Worm (Caenorhabditis elegans) whole organism, L4 larva: ENCODE measurements around the gene best-7.
"Not testable (repeated sequence)": the region's sequence is repeated elsewhere in the genome, so short reads cannot be mapped to it uniquely, and the experiment has no call there.

Source experiments
- Y105C5A.15 ChIP-seq: fragments of 200-800 bp; sonication (Bioruptor generic); IDR thresholded peaks from 2 replicates; pipeline ENCODE4 v1.3.6; 2022; ENCODE audit warnings: missing genetic modification characterization, missing compliant biosample characterization
- Y48G9A.11 ChIP-seq: fragments of 200-800 bp; sonication (Bioruptor generic); IDR thresholded peaks from 2 replicates; pipeline ENCODE4 v1.3.6; 2022; ENCODE audit warnings: missing genetic modification reagents, missing genetic modification characterization, missing compliant biosample characterization
- Y75B8A.6 ChIP-seq: fragments of 200-800 bp; sonication (Bioruptor generic); IDR thresholded peaks from 2 replicates; pipeline ENCODE4 v1.3.6; 2022; ENCODE audit warnings: missing genetic modification reagents, missing genetic modification characterization, missing compliant biosample characterization
- ZK337.2 ChIP-seq: fragments of 200-800 bp; sonication (Bioruptor generic); IDR thresholded peaks from 2 replicates; pipeline ENCODE4 v1.3.6; 2022; ENCODE audit warnings: missing genetic modification reagents, missing genetic modification characterization, missing compliant biosample characterization
- aha-1 ChIP-seq: fragments of 150-350 bp; peaks from one replicate; lab custom pipeline; 2014; ENCODE audit warnings: missing biosample characterization, missing genetic modification characterization
- arid-1 ChIP-seq: fragments of 200-800 bp; sonication (Bioruptor generic); conservative IDR thresholded peaks from 2 replicates; pipeline ENCODE4 v1.3.6; 2022; ENCODE audit warnings: missing genetic modification reagents, missing genetic modification characterization, missing compliant biosample characterization
- ceh-20 ChIP-seq: fragments of 200-800 bp; sonication (Bioruptor generic); IDR thresholded peaks from 2 replicates; pipeline ENCODE4 v1.3.6; 2022; ENCODE audit warnings: missing genetic modification reagents, missing genetic modification characterization, missing compliant biosample characterization
- ceh-62 ChIP-seq: sonication (generic microtip); optimal IDR thresholded peaks from 2 replicates; lab custom pipeline; 2017; ENCODE audit warnings: missing biosample characterization, missing genetic modification characterization
- ces-1 ChIP-seq: fragments of 150-350 bp; sonication (generic microtip); optimal IDR thresholded peaks from 4 replicates; lab custom pipeline; 2014; ENCODE audit warnings: missing biosample characterization, missing genetic modification reagents, missing genetic modification characterization
- cey-2 ChIP-seq: sonication (generic microtip); optimal IDR thresholded peaks from 3 replicates; lab custom pipeline; 2017; ENCODE audit warnings: missing genetic modification characterization, mild to moderate bottlenecking, missing compliant biosample characterization, antibody characterized with exemption, borderline replicate concordance; ENCODE audit not compliant: insufficient read depth
- daf-16 ChIP-seq, 3 experiments: sonication (generic microtip); optimal IDR thresholded peaks; 2 replicates each; lab custom pipeline; 2016 to 2017; ENCODE audit warnings: missing genetic modification characterization in 3 of 3, missing genetic modification reagents in 3 of 3, mild to moderate bottlenecking in 2 of 3, missing compliant biosample characterization in 2 of 3, missing biosample characterization in 1 of 3, moderate library complexity in 1 of 3
- daf-8 ChIP-seq: fragments of 200-800 bp; sonication (Bioruptor generic); IDR thresholded peaks from 2 replicates; pipeline ENCODE4 v1.3.6; 2022; ENCODE audit warnings: missing genetic modification characterization, missing compliant biosample characterization
- dmd-6 ChIP-seq: fragments of 200-800 bp; sonication (Bioruptor generic); IDR thresholded peaks from 2 replicates; pipeline ENCODE4 v1.3.6; 2022; ENCODE audit warnings: missing genetic modification reagents, missing genetic modification characterization, missing compliant biosample characterization
- dpl-1 ChIP-seq: fragments of 150-350 bp; optimal IDR thresholded peaks from 2 replicates; lab custom pipeline; 2014; ENCODE audit warnings: missing biosample characterization, missing genetic modification reagents, missing genetic modification characterization
- dve-1 ChIP-seq: sonication (generic microtip); optimal IDR thresholded peaks from 2 replicates; lab custom pipeline; 2017; ENCODE audit warnings: antibody characterized with exemption, mild to moderate bottlenecking, missing genetic modification characterization, missing compliant biosample characterization; ENCODE audit not compliant: insufficient read depth
- hlh-11 ChIP-seq: fragments of 200-800 bp; sonication (Bioruptor generic); optimal IDR thresholded peaks from 2 replicates; lab custom pipeline; 2018; ENCODE audit warnings: mild to moderate bottlenecking, missing genetic modification characterization, missing compliant biosample characterization
- hlh-30 ChIP-seq: sonication (generic microtip); optimal IDR thresholded peaks from 2 replicates; lab custom pipeline; 2017; ENCODE audit warnings: antibody characterized with exemption, mild to moderate bottlenecking, missing genetic modification characterization, missing compliant biosample characterization; ENCODE audit not compliant: insufficient read depth
- hmg-1.1 ChIP-seq: fragments of 200-800 bp; sonication (Bioruptor generic); IDR thresholded peaks from 2 replicates; pipeline ENCODE4 v1.3.6; 2022; ENCODE audit warnings: missing genetic modification reagents, missing genetic modification characterization, missing compliant biosample characterization
- lim-7 ChIP-seq: fragments of 200-800 bp; sonication (Bioruptor generic); IDR thresholded peaks from 2 replicates; pipeline ENCODE4 v1.3.6; 2022; ENCODE audit warnings: missing genetic modification characterization, missing compliant biosample characterization
- lin-1 ChIP-seq: fragments of 200-800 bp; sonication (Bioruptor generic); IDR thresholded peaks from 2 replicates; pipeline ENCODE4 v1.3.6; 2022; ENCODE audit warnings: missing genetic modification reagents, missing genetic modification characterization, missing compliant biosample characterization
- lin-13 ChIP-seq: fragments of 150-350 bp; optimal IDR thresholded peaks from 2 replicates; lab custom pipeline; 2014; ENCODE audit warnings: missing biosample characterization, missing genetic modification reagents, missing genetic modification characterization
- lin-38 ChIP-seq: fragments of 200-800 bp; sonication (Bioruptor generic); IDR thresholded peaks from 2 replicates; pipeline ENCODE4 v1.3.6; 2022; ENCODE audit warnings: missing genetic modification reagents, missing genetic modification characterization, missing compliant biosample characterization
- lin-39 ChIP-seq: fragments of 150-350 bp; optimal IDR thresholded peaks from 2 replicates; lab custom pipeline; 2014; ENCODE audit warnings: missing biosample characterization, missing genetic modification reagents, missing genetic modification characterization
- lir-3 ChIP-seq: sonication (generic microtip); optimal IDR thresholded peaks from 2 replicates; lab custom pipeline; 2016; ENCODE audit warnings: mild to moderate bottlenecking, missing genetic modification characterization, missing compliant biosample characterization
- lsy-2 ChIP-seq, 2 experiments: fragments of 150-350 bp in 1 of 2; sonication (generic microtip) in 1 of 2; optimal IDR thresholded peaks; 2 replicates each; lab custom pipeline; 2014 to 2017; ENCODE audit warnings: missing biosample characterization in 2 of 2, missing genetic modification characterization in 2 of 2
- madf-9 ChIP-seq: fragments of 200-800 bp; sonication (Bioruptor generic); conservative IDR thresholded peaks from 2 replicates; pipeline ENCODE4 v1.3.6; 2022; ENCODE audit warnings: missing genetic modification reagents, missing genetic modification characterization, missing compliant biosample characterization
- mdl-1 ChIP-seq, 2 experiments: fragments of 150-350 bp in 1 of 2; sonication (generic microtip) in 1 of 2; optimal IDR thresholded peaks; 2 replicates each; lab custom pipeline; 2014 to 2017; ENCODE audit warnings: missing biosample characterization in 2 of 2, missing genetic modification characterization in 2 of 2
- mxl-3 ChIP-seq: fragments of 200-800 bp; sonication (Bioruptor generic); optimal IDR thresholded peaks from 2 replicates; lab custom pipeline; 2018; ENCODE audit warnings: mild to moderate bottlenecking, missing genetic modification characterization, missing compliant biosample characterization
- nhr-10 ChIP-seq: fragments of 150-350 bp; optimal IDR thresholded peaks from 2 replicates; lab custom pipeline; 2014; ENCODE audit warnings: missing biosample characterization, missing genetic modification characterization
- nhr-28 ChIP-seq: fragments of 150-350 bp; optimal IDR thresholded peaks from 2 replicates; lab custom pipeline; 2014; ENCODE audit warnings: missing biosample characterization, missing genetic modification characterization
- nhr-76 ChIP-seq: fragments of 150-350 bp; optimal IDR thresholded peaks from 2 replicates; lab custom pipeline; 2014; ENCODE audit warnings: missing biosample characterization, missing genetic modification characterization
- nhr-77 ChIP-seq: fragments of 150-350 bp; optimal IDR thresholded peaks from 2 replicates; lab custom pipeline; 2014; ENCODE audit warnings: missing biosample characterization, missing genetic modification characterization
- php-3 ChIP-seq: fragments of 200-800 bp; sonication (Bioruptor generic); IDR thresholded peaks from 2 replicates; pipeline ENCODE4 v1.3.6; 2022; ENCODE audit warnings: missing genetic modification reagents, missing genetic modification characterization, missing compliant biosample characterization
- pqm-1 ChIP-seq: sonication (generic microtip); optimal IDR thresholded peaks from 2 replicates; lab custom pipeline; 2017; ENCODE audit warnings: missing biosample characterization, missing genetic modification characterization
- tra-1 ChIP-seq: fragments of 200-800 bp; sonication (Bioruptor generic); IDR thresholded peaks from 2 replicates; pipeline ENCODE4 v1.3.6; 2022; ENCODE audit warnings: missing genetic modification reagents, missing genetic modification characterization, missing compliant biosample characterization
- unc-62 ChIP-seq, 3 experiments: fragments of 150-350 bp in 1 of 3; sonication (generic microtip); optimal IDR thresholded peaks in 2 of 3; peaks in 1 of 3; 1 replicate in 1 of 3; 2 replicates in 2 of 3; lab custom pipeline; 2014 to 2017; ENCODE audit warnings: missing biosample characterization in 3 of 3, missing genetic modification characterization in 3 of 3, missing genetic modification reagents in 3 of 3, missing genotype in 1 of 3
- zag-1 ChIP-seq: fragments of 150-350 bp; optimal IDR thresholded peaks from 2 replicates; lab custom pipeline; 2014; ENCODE audit warnings: missing biosample characterization, missing genetic modification characterization
- zfp-3 ChIP-seq: fragments of 200-800 bp; sonication (Bioruptor generic); conservative IDR thresholded peaks from 2 replicates; pipeline ENCODE4 v1.3.6; 2022; ENCODE audit warnings: missing genetic modification reagents, missing genetic modification characterization, missing compliant biosample characterization
- zip-11 ChIP-seq: fragments of 200-800 bp; sonication (Bioruptor generic); IDR thresholded peaks from 2 replicates; pipeline ENCODE4 v1.3.6; 2022; ENCODE audit warnings: missing genetic modification characterization, missing compliant biosample characterization
- ztf-7 ChIP-seq: fragments of 150-350 bp; optimal IDR thresholded peaks from 2 replicates; lab custom pipeline; 2014; ENCODE audit warnings: missing biosample characterization, missing genetic modification characterization

The best-7 gene

DNA sequence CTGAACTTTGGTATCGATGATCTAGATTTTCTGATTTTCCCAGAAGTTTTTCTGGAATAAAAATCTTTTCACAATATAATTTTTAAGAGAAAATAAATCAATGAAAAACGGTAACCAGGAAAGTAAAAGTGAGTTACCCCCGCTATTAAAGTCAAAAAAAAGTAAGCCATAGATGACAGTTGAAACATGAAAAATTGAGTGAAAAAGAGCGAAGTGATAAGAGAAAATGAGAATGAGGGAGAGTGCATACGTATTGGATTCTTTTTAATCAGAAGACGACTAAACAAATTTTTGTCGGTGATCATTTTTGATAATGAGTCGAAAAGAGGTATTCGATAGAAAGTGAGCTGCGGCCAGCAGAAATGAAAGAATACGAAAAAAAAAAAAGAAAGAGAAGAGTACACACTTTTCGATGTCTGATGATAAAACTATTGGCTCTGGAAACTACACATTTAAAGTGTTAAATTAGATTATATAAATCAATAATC is 29.4 kb upstream of the best-7 start, which contains the start of gene gtl-1 (continued):
- TF ChIP-seq nhr-28 (tag; lab: Kevin White, UChicago): peak; percentile 73
- TF ChIP-seq cey-2 (tag; lab: Kevin White, UChicago): no peak
- no peak for TF ChIP-seq mxl-3 (GFP tag; lab: Kevin White, UChicago)
- no peak for TF ChIP-seq lim-7 (GFP tag; lab: Robert Waterston, UW)
- TF ChIP-seq arid-1 (GFP tag; lab: Robert Waterston, UW): 0 out of 2 replicates have a peak, but pooled peaks have one; percentile 9
- no peak for TF ChIP-seq nhr-10 (tag; lab: Kevin White, UChicago)
- no peak for TF ChIP-seq zfp-3 (GFP tag; lab: Robert Waterston, UW)
- TF ChIP-seq Y105C5A.15: no peak
- no peak for TF ChIP-seq hmg-1.1
- no peak for TF ChIP-seq lin-39 (tag; lab: Kevin White, UChicago)
- no peak for TF ChIP-seq ces-1 (GFP tag; lab: Kevin White, UChicago)

DNA sequence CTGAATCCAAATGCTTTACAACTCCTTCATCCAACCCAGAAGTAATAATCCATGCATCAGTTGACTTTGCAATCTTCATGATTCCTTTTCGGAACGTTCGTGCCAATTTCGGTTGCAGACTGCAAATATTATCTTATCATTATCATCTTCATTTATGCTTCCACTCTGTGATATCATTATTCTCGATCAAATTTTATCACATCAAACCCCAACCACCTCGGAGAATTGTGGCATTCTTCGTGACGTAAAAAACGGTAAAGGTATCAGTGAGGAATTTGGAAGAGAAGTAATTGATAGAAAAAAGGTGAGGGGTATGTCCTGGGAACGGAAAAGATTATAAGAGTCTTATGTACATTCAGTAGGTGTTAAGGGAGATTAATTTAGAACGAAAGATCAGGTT is 27.4 kb upstream of the best-7 start:
- TF ChIP-seq nhr-28 (tag; lab: Kevin White, UChicago): peak; percentile 65
- 0 out of 2 replicates have a peak, but pooled peaks have one; percentile 28 for TF ChIP-seq lin-1 (GFP tag; lab: Robert Waterston, UW)
- no peak for TF ChIP-seq dpl-1 (GFP tag; lab: Kevin White, UChicago)
- no peak for TF ChIP-seq zag-1
- TF ChIP-seq lir-3 (tag; lab: Kevin White, UChicago): no peak
- TF ChIP-seq daf-16 (GFP tag; optimal IDR thresholded peaks at IDR 0.05; lab: Kevin White, UChicago): no peak
- peak; percentile 48 for TF ChIP-seq daf-16 (tag; optimal IDR thresholded peaks at IDR 0.05; lab: Kevin White, UChicago)
- TF ChIP-seq nhr-76: no peak
- no peak for TF ChIP-seq ceh-20 (GFP tag; lab: Robert Waterston, UW)
- peak; percentile 42 for TF ChIP-seq nhr-77 (tag; lab: Kevin White, UChicago)
- no peak for TF ChIP-seq Y75B8A.6 (GFP tag; lab: Robert Waterston, UW)
- no peak for TF ChIP-seq ZK337.2 (GFP tag; lab: Robert Waterston, UW)
- TF ChIP-seq hlh-11 (tag; lab: Kevin White, UChicago): peak; percentile 52
- peak; percentile 96 for TF ChIP-seq pqm-1 (tag; lab: Kevin White, UChicago)
- peak; percentile 86 for TF ChIP-seq dmd-6
- no peak for TF ChIP-seq lin-38 (GFP tag; lab: Robert Waterston, UW)
- TF ChIP-seq tra-1: 0 out of 2 replicates have a peak, but pooled peaks have one; percentile 23
- TF ChIP-seq dve-1 (tag; lab: Kevin White, UChicago): peak; percentile 45
- no peak for TF ChIP-seq ztf-7
- TF ChIP-seq php-3 (GFP tag; lab: Robert Waterston, UW): 0 out of 2 replicates have a peak, but pooled peaks have one; percentile 19

DNA sequence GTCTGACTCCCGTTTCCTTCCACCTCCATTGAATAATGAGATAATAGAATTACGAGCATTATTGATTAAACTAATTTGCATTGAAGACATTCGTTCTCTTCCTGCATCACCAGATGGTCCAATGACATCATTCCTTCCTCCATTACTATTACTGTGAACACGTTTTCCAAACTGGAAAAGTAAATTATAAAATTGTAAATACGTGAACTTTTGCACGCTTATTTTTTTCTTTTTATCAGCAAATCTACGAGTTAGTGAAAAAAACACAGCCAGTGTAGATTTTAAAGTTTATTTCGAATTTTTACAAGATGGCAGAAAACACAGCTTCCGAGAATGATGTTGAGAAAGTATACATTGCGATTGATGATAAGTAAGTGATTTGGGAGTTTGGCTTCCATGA is 23.6 kb upstream of the best-7 start, which contains the start of gene C05C12.1:
TSS of gene C05C12.1 (plus strand) at position 301 of the 400 bp plus-strand sequence.
- TF ChIP-seq unc-62 (GFP tag; optimal IDR thresholded peaks at IDR 0.05 in 1 of 2; lab: Kevin White, UChicago): peak in 1 of 2 experiments; percentile 42
- not testable (repeated sequence) for TF ChIP-seq unc-62 (tag; optimal IDR thresholded peaks at IDR 0.05; lab: Kevin White, UChicago)

DNA sequence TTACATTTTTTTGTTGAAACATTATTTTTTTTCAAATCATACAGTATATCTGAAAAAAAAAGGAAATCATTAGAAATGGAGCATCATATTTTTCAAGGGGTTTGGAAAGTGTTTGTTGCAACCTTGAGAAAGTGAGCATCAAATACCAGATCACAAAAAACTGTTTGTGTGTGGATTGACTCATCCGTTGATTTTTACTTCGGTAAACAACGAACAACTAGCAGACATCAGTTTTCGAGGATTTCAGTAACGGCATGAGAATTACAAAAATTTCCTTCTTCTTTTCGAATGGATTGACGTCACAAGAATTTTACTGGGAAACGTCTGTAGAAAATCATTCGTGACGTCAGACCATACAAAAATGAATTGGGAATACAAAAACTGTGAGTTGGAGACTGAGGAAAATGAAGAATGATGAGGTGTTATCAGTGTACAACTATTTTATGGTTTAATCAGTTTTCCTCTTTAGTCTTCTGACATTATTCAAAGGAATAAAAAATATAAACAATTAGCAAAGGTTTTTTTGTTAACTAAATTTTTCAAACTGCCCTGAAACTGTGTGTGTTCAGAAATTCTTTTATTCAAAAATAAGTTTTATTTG is 18.0 kb upstream of the best-7 start, which contains the start of gene C05C12.4:
TSS of gene C05C12.4 (minus strand) at position 51 of the 601 bp plus-strand sequence.
- no peak for TF ChIP-seq Y48G9A.11 (GFP tag; lab: Robert Waterston, UW)
- no peak for TF ChIP-seq zip-11 (GFP tag; lab: Robert Waterston, UW)
- TF ChIP-seq aha-1 (tag; lab: Kevin White, UChicago): peak; percentile 13
- peak; percentile 51 for TF ChIP-seq dve-1 (tag; lab: Kevin White, UChicago)
- TF ChIP-seq nhr-77 (tag; lab: Kevin White, UChicago): peak; percentile 20
- TF ChIP-seq daf-16 (GFP tag; optimal IDR thresholded peaks at IDR 0.05; lab: Kevin White, UChicago): no peak
- TF ChIP-seq daf-16 (tag; optimal IDR thresholded peaks at IDR 0.05; lab: Kevin White, UChicago): peak; percentile 72
- no peak for TF ChIP-seq mdl-1 (tag; optimal IDR thresholded peaks at IDR 0.05; lab: Kevin White, UChicago)
- peak; percentile 46; the same call in 1 of the 2 replicates for TF ChIP-seq php-3 (GFP tag; lab: Robert Waterston, UW)
- no peak for TF ChIP-seq madf-9 (GFP tag; lab: Robert Waterston, UW)
- peak; percentile 30 for TF ChIP-seq hlh-30
- TF ChIP-seq pqm-1 (tag; lab: Kevin White, UChicago): peak; percentile 57
- TF ChIP-seq lir-3 (tag; lab: Kevin White, UChicago): no peak
- no peak for TF ChIP-seq lin-13 (GFP tag; lab: Kevin White, UChicago)
- no peak for TF ChIP-seq daf-8 (GFP tag; lab: Robert Waterston, UW)
- TF ChIP-seq lsy-2 (tag; optimal IDR thresholded peaks at IDR 0.05; lab: Kevin White, UChicago): no peak
- TF ChIP-seq nhr-28 (tag; lab: Kevin White, UChicago): peak; percentile 71
- no peak for TF ChIP-seq ceh-62 (tag; lab: Kevin White, UChicago)
- TF ChIP-seq, all 104 proteins: peak for 8
